Worm (Caenorhabditis elegans): ENCODE data around the gene mrpl-53.

The mrpl-53 gene

DNA sequence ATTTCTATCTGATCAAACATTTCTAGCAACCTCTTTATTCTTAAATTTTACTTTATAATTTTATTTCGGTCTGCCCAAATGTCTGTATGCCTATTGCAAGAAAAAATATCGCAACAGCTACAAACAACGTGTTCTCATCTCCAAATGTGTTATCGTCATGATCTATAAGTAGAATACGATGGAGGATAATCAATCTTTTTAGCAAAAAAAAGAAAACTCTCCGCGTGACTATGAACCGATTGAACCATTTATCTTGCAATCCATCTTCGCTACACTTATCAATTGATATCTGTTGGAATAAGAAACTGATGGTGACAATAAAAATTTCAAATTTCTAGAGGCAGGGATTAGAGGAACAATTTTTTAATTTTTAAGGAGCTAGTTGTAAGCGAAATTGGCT lies 8.5 kb downstream of the mrpl-53 start:
- TF ChIP-seq klf-2 (GFP tag; conservative IDR thresholded peaks at IDR 0.05) (no peak), ref-1 (GFP tag; conservative IDR thresholded peaks at IDR 0.05) (no peak), tab-1 (GFP tag; IDR thresholded peaks at IDR 0.05) (no peak), cog-1 (tag; optimal IDR thresholded peaks at IDR 0.05) (no peak), ztf-23 (GFP tag; IDR thresholded peaks at IDR 0.05) (no peak), T22C8.4 (GFP tag; IDR thresholded peaks at IDR 0.05) (no peak), ztf-29 (GFP tag; IDR thresholded peaks at IDR 0.05) (no peak), flt-1 (GFP tag; IDR thresholded peaks at IDR 0.05) (no peak), med-1 (GFP tag; optimal IDR thresholded peaks at IDR 0.05; ENCODE audit: insufficient read depth) (no peak)

- TF ChIP-seq ztf-29 (GFP tag; IDR thresholded peaks at IDR 0.05) (no peak), tab-1 (GFP tag; IDR thresholded peaks at IDR 0.05) (no peak), klf-2 (GFP tag; conservative IDR thresholded peaks at IDR 0.05) (no peak), ztf-23 (GFP tag; IDR thresholded peaks at IDR 0.05) (no peak), cog-1 (tag; optimal IDR thresholded peaks at IDR 0.05) (no peak), T22C8.4 (GFP tag; IDR thresholded peaks at IDR 0.05) (no peak), flt-1 (GFP tag; IDR thresholded peaks at IDR 0.05) (no peak), ref-1 (GFP tag; conservative IDR thresholded peaks at IDR 0.05) (no peak), med-1 (GFP tag; optimal IDR thresholded peaks at IDR 0.05; ENCODE audit: insufficient read depth) (no peak)
Observed at ce11 chrII:9606485-9607036, 9.1 kb downstream of the mrpl-53 start.

DNA sequence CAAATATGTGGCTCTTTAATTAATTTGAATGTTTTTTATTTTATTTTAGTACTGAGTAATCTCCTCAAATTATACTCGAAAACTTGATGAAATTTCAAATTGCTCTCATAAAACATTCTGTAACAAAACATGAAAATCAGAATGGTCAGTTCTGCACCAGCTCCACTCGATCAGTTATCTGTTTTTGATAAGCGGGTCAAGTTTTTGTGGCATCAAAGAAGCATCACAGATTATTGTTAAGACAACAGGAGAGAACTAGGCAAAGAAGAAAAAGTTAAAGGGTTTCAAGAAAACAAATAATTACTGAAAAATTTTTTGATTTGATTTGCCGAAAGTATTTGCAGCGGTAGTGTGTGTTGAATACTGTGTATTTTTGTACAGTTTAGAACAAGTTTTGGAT lies 9.7 kb downstream of the mrpl-53 start:
- TF ChIP-seq ztf-29 (GFP tag; IDR thresholded peaks at IDR 0.05): no peak
- no peak for TF ChIP-seq klf-2 (GFP tag; conservative IDR thresholded peaks at IDR 0.05)
- TF ChIP-seq tab-1 (GFP tag; IDR thresholded peaks at IDR 0.05): no peak
- no peak for TF ChIP-seq cog-1 (tag; optimal IDR thresholded peaks at IDR 0.05)
- no peak for TF ChIP-seq flt-1 (GFP tag; IDR thresholded peaks at IDR 0.05)
- TF ChIP-seq T22C8.4 (GFP tag; IDR thresholded peaks at IDR 0.05): no peak
- no peak for TF ChIP-seq ref-1 (GFP tag; conservative IDR thresholded peaks at IDR 0.05)
- TF ChIP-seq med-1 (GFP tag; optimal IDR thresholded peaks at IDR 0.05; ENCODE audit: insufficient read depth): no peak
- TF ChIP-seq ztf-23 (GFP tag; IDR thresholded peaks at IDR 0.05): no peak

ce11 chrII:9609296-9609695 lies 11.9 kb downstream of the mrpl-53 start, which contains the start of gene pap-2:
TSS of gene pap-2 (minus strand) at chrII:9609396.
- no peak for TF ChIP-seq tab-1 (GFP tag; IDR thresholded peaks at IDR 0.05)
- TF ChIP-seq med-1 (GFP tag; optimal IDR thresholded peaks at IDR 0.05; ENCODE audit: insufficient read depth): no peak
- no peak for TF ChIP-seq ref-1 (GFP tag; conservative IDR thresholded peaks at IDR 0.05)
- TF ChIP-seq ztf-29 (GFP tag; IDR thresholded peaks at IDR 0.05): no peak
- TF ChIP-seq flt-1 (GFP tag; IDR thresholded peaks at IDR 0.05): no peak
- TF ChIP-seq klf-2 (GFP tag; conservative IDR thresholded peaks at IDR 0.05): no peak
- no peak for TF ChIP-seq cog-1 (tag; optimal IDR thresholded peaks at IDR 0.05)
- no peak for TF ChIP-seq T22C8.4 (GFP tag; IDR thresholded peaks at IDR 0.05)
- TF ChIP-seq ztf-23 (GFP tag; IDR thresholded peaks at IDR 0.05): no peak

ce11 chrII:9611347-9611923 lies 14.0 kb downstream of the mrpl-53 start, which contains the start of the genes T15H9.5 and T15H9.4:
TSS of gene T15H9.5 (minus strand) at chrII:9611447.
TSS of gene T15H9.4 (plus strand) at chrII:9611873.
- TF ChIP-seq T22C8.4 (GFP tag; IDR thresholded peaks at IDR 0.05): no peak
- no peak for TF ChIP-seq ztf-23 (GFP tag; IDR thresholded peaks at IDR 0.05)
- TF ChIP-seq cog-1 (tag; optimal IDR thresholded peaks at IDR 0.05): no peak
- TF ChIP-seq tab-1 (GFP tag; IDR thresholded peaks at IDR 0.05): no peak

- TF ChIP-seq T22C8.4 (GFP tag; IDR thresholded peaks at IDR 0.05): no peak
- no peak for TF ChIP-seq flt-1 (GFP tag; IDR thresholded peaks at IDR 0.05)
- TF ChIP-seq ztf-23 (GFP tag; IDR thresholded peaks at IDR 0.05): no peak
- TF ChIP-seq ref-1 (GFP tag; conservative IDR thresholded peaks at IDR 0.05): no peak
- no peak for TF ChIP-seq tab-1 (GFP tag; IDR thresholded peaks at IDR 0.05)
- TF ChIP-seq cog-1 (tag; optimal IDR thresholded peaks at IDR 0.05): no peak
Observed at ce11 chrII:9614728-9615127, 17.3 kb downstream of the mrpl-53 start, which contains the start of gene hlh-6. TSS of gene hlh-6 (minus strand) at chrII:9614828.

DNA sequence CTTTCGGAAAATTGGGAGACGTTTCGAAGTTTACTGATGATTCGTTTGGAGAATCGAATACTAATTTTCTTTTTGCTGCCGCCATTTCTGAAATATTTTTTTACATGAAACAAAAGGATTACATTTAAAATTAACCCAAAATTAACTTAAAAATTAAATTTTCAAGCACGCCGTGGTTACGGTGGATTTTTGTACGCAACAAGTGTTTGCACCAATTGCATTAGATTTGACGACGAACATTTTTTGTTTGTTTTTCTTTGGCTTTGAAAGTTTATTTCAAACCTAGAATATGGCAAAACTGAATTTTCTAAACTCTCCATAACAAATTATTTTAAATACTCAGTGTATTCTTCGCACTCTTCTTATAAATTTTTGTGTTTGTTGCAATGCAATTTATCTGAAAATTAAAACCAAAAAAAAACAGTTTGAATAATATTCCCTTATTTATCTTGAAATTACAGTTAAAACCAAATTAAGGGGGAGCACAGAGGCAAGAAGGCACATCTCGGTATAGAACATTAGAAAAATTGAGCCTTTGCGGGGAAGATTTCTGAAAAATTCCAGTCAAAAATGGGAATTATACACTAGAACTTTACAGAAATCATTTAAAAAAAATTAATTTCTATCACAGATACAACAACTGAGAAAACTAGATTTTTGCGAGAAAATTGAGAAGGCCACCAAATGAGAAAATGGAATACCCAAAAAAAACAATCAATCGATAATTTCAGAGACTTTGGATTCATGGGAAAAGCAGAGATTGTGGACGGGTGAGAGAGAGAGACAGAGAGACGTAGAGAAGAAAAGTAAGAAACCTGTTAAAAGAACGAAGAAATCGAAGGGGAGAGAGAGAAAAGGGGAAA lies 19.8 kb downstream of the mrpl-53 start, which contains the start of gene hal-3:
TSS of gene hal-3 (minus strand) at position 87 of the 863 bp plus-strand sequence.
- TF ChIP-seq T22C8.4 (GFP tag; IDR thresholded peaks at IDR 0.05): 0 out of 2 replicates have a peak, but pooled peaks have one; percentile 37
- TF ChIP-seq klf-2 (GFP tag; conservative IDR thresholded peaks at IDR 0.05): no peak
- no peak for TF ChIP-seq ztf-29 (GFP tag; IDR thresholded peaks at IDR 0.05)

ce11 chrII:9617902-9618245 lies 20.5 kb downstream of the mrpl-53 start:
- no peak for TF ChIP-seq flt-1 (GFP tag; IDR thresholded peaks at IDR 0.05)
- TF ChIP-seq T22C8.4 (GFP tag; IDR thresholded peaks at IDR 0.05): no peak
- TF ChIP-seq ztf-23 (GFP tag; IDR thresholded peaks at IDR 0.05): no peak
- TF ChIP-seq tab-1 (GFP tag; IDR thresholded peaks at IDR 0.05): no peak

DNA sequence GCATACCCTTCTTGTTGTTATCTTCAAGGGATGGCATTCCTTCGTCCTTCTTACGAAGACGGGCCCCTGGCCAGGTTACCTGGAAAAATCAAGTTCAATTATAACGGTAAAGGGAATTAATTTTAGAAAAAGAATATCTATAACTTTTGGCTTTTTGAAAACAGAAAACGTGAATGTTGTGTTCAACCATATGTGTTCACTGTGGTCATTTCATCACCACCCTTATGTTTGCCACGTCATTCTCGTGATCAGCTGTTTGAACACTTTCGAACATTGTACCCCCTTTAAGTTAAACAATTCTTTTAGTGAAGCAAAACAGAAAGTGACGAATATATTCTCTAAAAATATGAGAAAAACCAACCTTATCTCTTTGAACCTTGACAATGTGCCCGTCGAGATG lies 21.3 kb downstream of the mrpl-53 start:
- TF ChIP-seq T22C8.4 (GFP tag; IDR thresholded peaks at IDR 0.05) (no peak), tab-1 (GFP tag; IDR thresholded peaks at IDR 0.05) (no peak), ref-1 (GFP tag; conservative IDR thresholded peaks at IDR 0.05) (no peak), ztf-29 (GFP tag; IDR thresholded peaks at IDR 0.05) (no peak), med-1 (GFP tag; optimal IDR thresholded peaks at IDR 0.05; ENCODE audit: insufficient read depth) (no peak), cog-1 (tag; optimal IDR thresholded peaks at IDR 0.05) (no peak), flt-1 (GFP tag; IDR thresholded peaks at IDR 0.05) (no peak), ztf-23 (GFP tag; IDR thresholded peaks at IDR 0.05) (no peak), klf-2 (GFP tag; conservative IDR thresholded peaks at IDR 0.05) (no peak)
